Worm (Caenorhabditis elegans): Measurements from ENCODE around the gene srt-48.

The srt-48 gene

ce11 chrIV:15049288-15050094, 19.2 kb downstream of the srt-48 start (continued):
- TF ChIP-seq lir-3 (tag; optimal IDR thresholded peaks at IDR 0.05) (no peak), F49E8.2 (tag; optimal IDR thresholded peaks at IDR 0.05; ENCODE audit: borderline replicate concordance) (no peak), pha-4 (GFP tag; IDR thresholded peaks at IDR 0.05) (no peak), pha-4 (tag; optimal IDR thresholded peaks at IDR 0.05) (no peak), ceh-82 (tag; optimal IDR thresholded peaks at IDR 0.05) (no peak), egl-43 (GFP tag; IDR thresholded peaks at IDR 0.05) (0 out of 2 replicates have a peak, but pooled peaks have one; percentile 8), daf-16 (GFP tag; optimal IDR thresholded peaks at IDR 0.05) (no peak), daf-16 (tag; optimal IDR thresholded peaks at IDR 0.05) (no peak), ctbp-1 (GFP tag; IDR thresholded peaks at IDR 0.05) (no peak), nhr-102 (tag; optimal IDR thresholded peaks at IDR 0.05) (peak; percentile 29), vab-7 (GFP tag; IDR thresholded peaks at IDR 0.05) (peak; percentile 37; the same call in 1 of the 2 replicates), aha-1 (tag) (peak; percentile 76), fkh-10 (GFP tag; optimal IDR thresholded peaks at IDR 0.05) (no peak), nhr-42 (GFP tag; IDR thresholded peaks at IDR 0.05) (no peak), hmg-1.1 (GFP tag; IDR thresholded peaks at IDR 0.05) (peak; percentile 15; the same call in 1 of the 2 replicates), ztf-7 (tag; optimal IDR thresholded peaks at IDR 0.05) (no peak), nhr-28 (tag; optimal IDR thresholded peaks at IDR 0.05) (no peak), nhr-237 (tag; optimal IDR thresholded peaks at IDR 0.05) (no peak), hif-1 (tag; optimal IDR thresholded peaks at IDR 0.05) (peak in 1 of 2 experiments; percentile 22), nhr-25 (tag; optimal IDR thresholded peaks at IDR 0.05; ENCODE audit: borderline replicate concordance, insufficient read depth) (no peak), nhr-11 (tag; optimal IDR thresholded peaks at IDR 0.05) (no peak), lin-1 (GFP tag; IDR thresholded peaks at IDR 0.05) (no peak), Y5F2A.4 (GFP tag; optimal IDR thresholded peaks at IDR 0.05) (no peak), F37D6.2 (tag; optimal IDR thresholded peaks at IDR 0.05) (no peak), D1046.2 (GFP tag; IDR thresholded peaks at IDR 0.05) (0 out of 2 replicates have a peak, but pooled peaks have one; percentile 9), ZK546.5 (tag; optimal IDR thresholded peaks at IDR 0.05) (no peak), lin-13 (GFP tag; optimal IDR thresholded peaks at IDR 0.05) (no peak), lin-15B (tag; optimal IDR thresholded peaks at IDR 0.05) (no peak), ZK337.2 (GFP tag; IDR thresholded peaks at IDR 0.05) (no peak), nhr-6 (tag; optimal IDR thresholded peaks at IDR 0.05) (no peak), zfp-3 (GFP tag; conservative IDR thresholded peaks at IDR 0.05) (no peak; the same call in 1 of the 2 replicates), gei-8 (GFP tag; optimal IDR thresholded peaks at IDR 0.05) (no peak), nhr-10 (tag; optimal IDR thresholded peaks at IDR 0.05) (no peak), nhr-76 (tag; optimal IDR thresholded peaks at IDR 0.05) (no peak), ama-1 (optimal IDR thresholded peaks at IDR 0.05) (peak; percentile 64)

- TF ChIP-seq snpc-1.2 (GFP tag; IDR thresholded peaks at IDR 0.05) (peak; percentile 54), lin-38 (GFP tag; IDR thresholded peaks at IDR 0.05) (peak; percentile 56)
These were observed 20.8 kb downstream of the srt-48 start for ce11 chrIV:15047940-15048339.

ce11 chrIV:15046162-15046561, 22.6 kb downstream of the srt-48 start:
- no peak for TF ChIP-seq unc-39 (tag; optimal IDR thresholded peaks at IDR 0.05)
- TF ChIP-seq hmg-1.1 (GFP tag; IDR thresholded peaks at IDR 0.05) = 0 out of 2 replicates have a peak, but pooled peaks have one; percentile 7
- TF ChIP-seq set-16 (GFP tag; IDR thresholded peaks at IDR 0.05) = peak; percentile 78
- TF ChIP-seq nhr-11 (tag; optimal IDR thresholded peaks at IDR 0.05) = no peak
- peak; percentile 57 for TF ChIP-seq aha-1 (tag)
- 0 out of 4 replicates have a peak, but pooled peaks of 1 of the 2 experiments have one; percentile 1 for TF ChIP-seq madf-5 (GFP tag; IDR thresholded peaks at IDR 0.05)
- TF ChIP-seq snpc-1.2 (GFP tag; IDR thresholded peaks at IDR 0.05) = 0 out of 2 replicates have a peak, but pooled peaks have one; percentile 41
- TF ChIP-seq ceh-32 (tag; optimal IDR thresholded peaks at IDR 0.05; ENCODE audit: poor library complexity) = no peak

Measured in whole organism, L4 larva.